Fruit fly (Drosophila melanogaster): ENCODE measurements around the gene IscU.

DNA sequence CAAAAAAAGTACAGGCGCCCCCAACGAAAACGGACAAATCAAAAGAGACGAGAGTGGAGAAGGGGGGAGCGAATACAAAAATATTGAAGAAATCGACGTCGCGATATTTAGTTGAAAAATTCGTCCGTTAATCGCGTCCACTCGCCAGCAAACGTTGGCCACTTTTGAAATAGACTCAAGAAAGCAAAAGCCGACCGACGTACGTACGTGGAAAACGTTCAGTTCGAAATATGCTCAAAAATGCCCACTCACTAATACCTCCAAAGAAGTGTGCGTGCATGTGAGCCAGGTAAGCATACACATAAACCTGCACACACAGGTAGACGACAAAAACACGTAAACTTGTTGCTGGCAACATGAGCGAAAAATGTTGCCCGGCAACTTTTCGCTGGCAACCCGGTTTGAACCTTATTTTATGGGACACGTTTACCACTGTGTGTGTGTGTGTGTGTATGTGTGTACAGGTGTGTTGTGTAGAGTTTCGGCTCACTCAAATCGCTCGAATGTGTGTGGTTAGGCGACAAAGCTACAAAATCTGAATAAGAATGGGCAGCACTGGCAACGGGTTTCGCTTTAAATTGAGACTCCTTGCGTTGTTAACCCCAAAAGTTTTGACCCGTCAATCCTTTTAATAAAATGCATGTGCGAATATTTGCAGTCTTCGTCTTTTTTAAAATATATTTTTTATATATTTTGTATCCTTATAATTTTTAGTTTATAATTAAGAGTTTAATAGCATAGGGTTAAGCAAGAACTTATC lies 33.7 kb upstream of the IscU start:
- no peak for TF ChIP-seq psq (optimal IDR thresholded peaks at IDR 0.05)
- no peak for TF ChIP-seq usp (GFP tag; optimal IDR thresholded peaks at IDR 0.05)
- no peak for TF ChIP-seq pan (optimal IDR thresholded peaks at IDR 0.05)
- TF ChIP-seq CG8478 (optimal IDR thresholded peaks at IDR 0.05), result no peak
- no peak for TF ChIP-seq Dll (optimal IDR thresholded peaks at IDR 0.05)
- no peak for TF ChIP-seq EcR (GFP tag; optimal IDR thresholded peaks at IDR 0.05)

Data from whole organism.